Fruit fly (Drosophila melanogaster) whole organism, embryonic: ENCODE results near the gene Mnn1.

ENCODE experiments used
- CG14667 ChIP-seq: fragments of 200-800 bp; sonication (Bioruptor generic); IDR thresholded peaks from 2 replicates; pipeline ENCODE4 v1.3.6; 2022; ENCODE audit warnings: missing biosample characterization, missing genetic modification characterization
- CG5953 ChIP-seq: fragments of 200-800 bp; sonication (Bioruptor generic); IDR thresholded peaks from 2 replicates; pipeline ENCODE4 v1.3.6; 2022; ENCODE audit warnings: missing biosample characterization, missing genetic modification characterization
- Tbp ChIP-seq: fragments of >200 bp; optimal IDR thresholded peaks from 2 replicates; lab custom pipeline; 2018; ENCODE audit warnings: missing biosample characterization, missing genetic modification characterization
- chif ChIP-seq, 2 experiments: fragments of 200-800 bp; sonication (Bioruptor generic); optimal IDR thresholded peaks; 3 replicates each; lab custom pipeline; 2016; ENCODE audit warnings: missing biosample characterization in 2 of 2, missing genetic modification characterization in 2 of 2
- nerfin-2 ChIP-seq: fragments of 200-800 bp; sonication (Bioruptor generic); IDR thresholded peaks from 2 replicates; pipeline ENCODE4 v1.3.6; 2022; ENCODE audit warnings: missing biosample characterization, missing genetic modification characterization; ENCODE audit not compliant: partially characterized antibody
- pum ChIP-seq: fragments of 200-800 bp; sonication (Bioruptor generic); optimal IDR thresholded peaks from 2 replicates; lab custom pipeline; 2016; ENCODE audit warnings: missing biosample characterization, missing genetic modification characterization
- stwl ChIP-seq: fragments of 200-800 bp; sonication (Bioruptor generic); optimal IDR thresholded peaks from 3 replicates; lab custom pipeline; 2018; ENCODE audit warnings: missing biosample characterization, mild to moderate bottlenecking, missing genetic modification characterization, moderate library complexity

DNA sequence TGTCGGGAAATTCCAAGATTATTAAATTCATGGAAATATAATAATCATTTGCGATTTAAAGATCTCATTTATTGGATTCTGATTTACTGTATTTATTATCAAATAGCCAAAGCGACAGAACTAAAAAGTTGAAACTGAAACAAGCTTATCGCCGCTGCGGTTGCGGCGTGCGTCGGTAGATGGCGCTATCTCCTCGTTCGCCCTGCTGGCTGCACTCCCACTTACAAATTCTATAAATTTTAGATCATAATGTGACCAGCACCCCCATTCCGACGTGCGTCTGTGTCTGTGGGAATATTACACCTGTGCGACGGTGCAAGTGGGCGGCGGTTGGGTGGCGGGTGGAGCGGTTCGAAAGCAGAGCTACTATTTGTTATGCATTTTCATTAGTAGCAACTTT, 41.3 kb downstream of the Mnn1 start:
- TF ChIP-seq Tbp (GFP tag; lab: Kevin White, UChicago) (no peak), CG5953 (GFP tag; lab: Robert Waterston, UW) (no peak), nerfin-2 (GFP tag; lab: Robert Waterston, UW) (no peak), chif (GFP tag; optimal IDR thresholded peaks at IDR 0.05; lab: Kevin White, UChicago) (no peak), stwl (peak; percentile 25), CG14667 (GFP tag; lab: Robert Waterston, UW) (no peak), pum (GFP tag; lab: Kevin White, UChicago) (no peak)
